Fruit fly (Drosophila melanogaster) whole organism, adult: ENCODE results near the gene Sec23.

Experiments
- CG11617 ChIP-seq: fragments of 200-800 bp; sonication (Bioruptor generic); optimal IDR thresholded peaks from 2 replicates; lab custom pipeline; 2017; ENCODE audit warnings: mild to moderate bottlenecking, missing biosample characterization, missing genetic modification reagents, missing genetic modification characterization
- CG12768 ChIP-seq: fragments of 200-800 bp; sonication (Bioruptor generic); optimal IDR thresholded peaks from 2 replicates; lab custom pipeline; 2017; ENCODE audit warnings: missing biosample characterization, missing genetic modification characterization, mild to moderate bottlenecking, moderate library complexity, missing genetic modification reagents
- CG14711 ChIP-seq: fragments of 200-800 bp; sonication (Bioruptor generic); optimal IDR thresholded peaks from 2 replicates; lab custom pipeline; 2018; ENCODE audit warnings: missing biosample characterization, mild to moderate bottlenecking, missing genetic modification characterization, moderate library complexity
- CG1620 ChIP-seq: fragments of 200-800 bp; sonication (Bioruptor generic); optimal IDR thresholded peaks from 2 replicates; lab custom pipeline; 2016; ENCODE audit warnings: missing biosample characterization, missing genetic modification characterization
- CG33017 ChIP-seq: fragments of 200-800 bp; sonication (Bioruptor generic); optimal IDR thresholded peaks from 2 replicates; lab custom pipeline; 2018; ENCODE audit warnings: missing biosample characterization, mild to moderate bottlenecking, missing genetic modification characterization, moderate library complexity
- CG5204 ChIP-seq: fragments of 200-800 bp; sonication (Bioruptor generic); optimal IDR thresholded peaks from 2 replicates; lab custom pipeline; 2016; ENCODE audit warnings: missing biosample characterization, missing genetic modification characterization
- CG7045 ChIP-seq: fragments of 200-800 bp; sonication (Bioruptor generic); optimal IDR thresholded peaks from 2 replicates; lab custom pipeline; 2017; ENCODE audit warnings: missing biosample characterization, mild to moderate bottlenecking, missing genetic modification characterization
- CG7101 ChIP-seq: fragments of 200-800 bp; sonication (Bioruptor generic); optimal IDR thresholded peaks from 2 replicates; lab custom pipeline; 2018; ENCODE audit warnings: missing biosample characterization, mild to moderate bottlenecking, missing genetic modification characterization, moderate library complexity
- Clk ChIP-seq: fragments of 200-800 bp; sonication (Bioruptor generic); optimal IDR thresholded peaks from 2 replicates; lab custom pipeline; 2017; ENCODE audit warnings: missing biosample characterization, missing genetic modification characterization
- Crg-1 ChIP-seq: fragments of 200-800 bp; sonication (Bioruptor generic); optimal IDR thresholded peaks from 2 replicates; lab custom pipeline; 2016; ENCODE audit warnings: missing biosample characterization, missing genetic modification characterization
- Hr96 ChIP-seq: fragments of 200-800 bp; sonication (Bioruptor generic); optimal IDR thresholded peaks from 2 replicates; lab custom pipeline; 2016; ENCODE audit warnings: missing biosample characterization, missing genetic modification characterization
- Mnt ChIP-seq: fragments of 200-800 bp; sonication (Bioruptor generic); optimal IDR thresholded peaks from 2 replicates; lab custom pipeline; 2016; ENCODE audit warnings: missing biosample characterization, mild to moderate bottlenecking, missing genetic modification characterization
- bab1 ChIP-seq: fragments of 200-800 bp; sonication (Bioruptor generic); optimal IDR thresholded peaks from 3 replicates; lab custom pipeline; 2019; ENCODE audit warnings: missing biosample characterization, mild to moderate bottlenecking, missing genetic modification characterization, moderate library complexity
- cic ChIP-seq: fragments of 200-800 bp; sonication (Bioruptor generic); optimal IDR thresholded peaks from 2 replicates; lab custom pipeline; 2017; ENCODE audit warnings: missing biosample characterization, mild to moderate bottlenecking, missing genetic modification characterization, moderate library complexity
- cnc ChIP-seq, 2 experiments: fragments of >200 bp; optimal IDR thresholded peaks; 2 replicates each; lab custom pipeline; 2017
- kay ChIP-seq: fragments of 200-800 bp; sonication (Bioruptor generic); peaks from one replicate; lab custom pipeline; 2016; ENCODE audit warnings: missing biosample characterization, missing genetic modification characterization, borderline replicate concordance
- ovo ChIP-seq: fragments of 200-800 bp; sonication (Bioruptor generic); optimal IDR thresholded peaks from 2 replicates; lab custom pipeline; 2016; ENCODE audit warnings: missing biosample characterization, missing genetic modification characterization
- pad ChIP-seq: fragments of 200-800 bp; sonication (Bioruptor generic); optimal IDR thresholded peaks from 3 replicates; lab custom pipeline; 2017; ENCODE audit warnings: missing biosample characterization, missing genetic modification characterization, mild to moderate bottlenecking, moderate library complexity, missing genetic modification reagents
- tj ChIP-seq: fragments of 200-800 bp; sonication (Bioruptor generic); optimal IDR thresholded peaks from 3 replicates; lab custom pipeline; 2017; ENCODE audit warnings: missing biosample characterization, mild to moderate bottlenecking, missing genetic modification characterization, moderate library complexity
- toe ChIP-seq: fragments of 200-800 bp; sonication (Bioruptor generic); optimal IDR thresholded peaks from 2 replicates; lab custom pipeline; 2016; ENCODE audit warnings: missing biosample characterization, missing genetic modification characterization

The Sec23 gene

DNA sequence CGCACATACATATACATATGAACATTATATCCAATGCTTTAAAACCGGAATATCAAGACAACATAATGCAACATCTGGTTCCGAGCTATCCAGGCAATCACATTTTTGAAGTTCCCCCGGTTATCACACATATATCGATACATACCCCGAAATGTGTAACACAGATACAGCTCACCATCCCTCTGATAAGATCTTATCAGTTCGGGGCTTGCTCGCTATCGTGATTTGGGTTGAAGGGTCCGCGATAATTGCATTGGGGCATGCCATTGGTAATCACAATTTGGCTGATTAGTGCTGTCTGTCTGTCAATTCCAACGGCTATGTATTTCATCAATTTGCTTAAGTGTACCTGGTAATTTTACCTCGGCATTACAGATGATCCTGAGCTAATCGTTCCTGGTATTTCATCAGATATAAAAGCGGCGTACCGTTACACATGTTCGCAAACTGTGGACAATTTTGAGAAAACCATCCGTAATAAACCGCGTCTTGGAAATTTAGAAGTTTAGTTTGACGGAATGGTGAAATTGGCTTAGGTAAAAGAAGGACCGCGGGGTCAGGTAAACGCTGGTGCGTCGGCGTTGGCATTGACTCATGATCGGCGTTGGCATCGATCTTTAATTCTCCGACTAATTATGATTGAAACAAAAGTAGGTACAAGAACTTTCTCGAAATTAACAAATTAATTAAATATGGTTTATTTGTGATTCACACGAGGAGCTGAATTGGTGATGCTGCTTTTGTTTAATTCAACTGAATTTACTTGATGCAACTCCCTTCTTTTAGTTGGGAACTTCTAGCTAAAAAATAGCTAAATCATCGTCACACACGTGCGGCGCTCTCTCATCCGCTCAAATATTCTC is 23.2 kb downstream of the Sec23 start:
- no peak for TF ChIP-seq Crg-1 (GFP tag; lab: Kevin White, UChicago)
- no peak for TF ChIP-seq CG7045 (GFP tag; lab: Kevin White, UChicago)
- TF ChIP-seq CG11617 (GFP tag; lab: Kevin White, UChicago) = no peak
- TF ChIP-seq pad = no peak
- no peak for TF ChIP-seq Hr96 (GFP tag; lab: Kevin White, UChicago)
- no peak for TF ChIP-seq kay
- no peak for TF ChIP-seq CG5204 (GFP tag; lab: Kevin White, UChicago)
- no peak for TF ChIP-seq CG12768 (GFP tag; lab: Kevin White, UChicago)
- no peak for TF ChIP-seq CG7101
- no peak for TF ChIP-seq CG33017 (tag; lab: Kevin White, UChicago)
- TF ChIP-seq ovo (GFP tag; lab: Kevin White, UChicago) = no peak
- TF ChIP-seq toe = no peak
- no peak for TF ChIP-seq CG14711 (tag; lab: Kevin White, UChicago)
- TF ChIP-seq Clk (GFP tag; lab: Kevin White, UChicago) = no peak
- TF ChIP-seq cic (GFP tag; lab: Kevin White, UChicago) = no peak
- no peak for TF ChIP-seq CG1620
- no peak for TF ChIP-seq bab1 (GFP tag; lab: Kevin White, UChicago)

DNA sequence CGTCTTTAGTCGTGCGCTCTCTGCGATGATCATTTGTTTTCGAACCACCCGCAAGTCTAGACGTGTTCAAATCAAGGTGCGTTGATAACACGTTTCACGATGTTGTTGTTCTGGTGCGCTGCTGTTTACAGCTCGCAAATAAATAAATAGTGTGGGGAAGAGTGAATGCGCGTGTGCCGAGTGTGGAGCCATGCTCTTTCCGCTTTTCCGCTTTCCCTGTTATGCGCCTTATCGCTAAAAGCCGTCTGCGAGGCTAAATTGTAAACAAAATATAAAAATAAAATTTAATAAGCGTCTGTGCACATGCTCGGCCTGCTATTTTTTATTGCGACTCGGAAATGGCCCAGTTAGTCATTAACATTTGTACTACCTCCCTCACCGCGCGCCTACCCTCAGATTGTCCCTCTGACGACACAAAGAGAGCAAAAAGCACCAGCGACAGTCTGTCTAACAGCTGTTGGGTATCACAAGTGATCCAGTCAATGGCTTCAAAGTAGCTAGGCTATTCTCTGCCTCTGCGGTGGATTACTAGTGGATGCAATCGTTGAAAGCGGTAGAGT is 23.9 kb downstream of the Sec23 start:
- TF ChIP-seq CG1620 (no peak), bab1 (GFP tag; lab: Kevin White, UChicago) (peak; percentile 67), Clk (GFP tag; lab: Kevin White, UChicago) (peak; percentile 24), Mnt (GFP tag; lab: Kevin White, UChicago) (peak; percentile 98), cic (GFP tag; lab: Kevin White, UChicago) (peak; percentile 96), CG33017 (tag; lab: Kevin White, UChicago) (peak; percentile 56), CG12768 (GFP tag; lab: Kevin White, UChicago) (peak; percentile 49), pad (peak; percentile 50), Crg-1 (GFP tag; lab: Kevin White, UChicago) (peak; percentile 69), CG5204 (GFP tag; lab: Kevin White, UChicago) (no peak), CG7045 (GFP tag; lab: Kevin White, UChicago) (peak; percentile 66), ovo (GFP tag; lab: Kevin White, UChicago) (peak; percentile 72), tj (GFP tag; lab: Kevin White, UChicago) (peak; percentile 47), toe (no peak), CG11617 (GFP tag; lab: Kevin White, UChicago) (peak; percentile 69), CG14711 (tag; lab: Kevin White, UChicago) (peak; percentile 49), cnc (optimal IDR thresholded peaks at IDR 0.05; lab: Kevin White, UChicago) (no peak), CG7101 (peak; percentile 67), kay (peak; percentile 99), Hr96 (GFP tag; lab: Kevin White, UChicago) (peak; percentile 33)

DNA sequence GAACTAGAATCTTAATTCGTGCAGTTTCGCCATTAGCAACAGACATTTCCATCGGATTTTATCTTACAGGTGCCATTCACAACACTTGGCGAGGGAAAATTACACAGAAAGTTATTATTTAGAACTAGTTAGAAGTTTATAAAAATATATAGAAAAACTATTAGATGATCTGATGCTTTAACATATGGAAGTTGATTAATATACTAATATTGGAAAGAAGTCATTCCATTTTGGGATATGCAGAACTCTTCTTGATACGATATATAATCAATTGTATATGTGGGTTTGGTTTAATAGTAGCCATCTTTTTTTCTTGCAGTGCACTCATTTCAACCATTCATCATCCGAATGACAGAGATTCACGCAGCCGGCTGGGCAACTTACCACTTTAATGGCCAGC is 33.4 kb downstream of the Sec23 start:
- TF ChIP-seq cic (GFP tag; lab: Kevin White, UChicago) = no peak
- no peak for TF ChIP-seq CG5204 (GFP tag; lab: Kevin White, UChicago)
- no peak for TF ChIP-seq Crg-1 (GFP tag; lab: Kevin White, UChicago)
- TF ChIP-seq CG12768 (GFP tag; lab: Kevin White, UChicago) = no peak
- no peak for TF ChIP-seq CG1620
- no peak for TF ChIP-seq tj (GFP tag; lab: Kevin White, UChicago)
- TF ChIP-seq CG14711 (tag; lab: Kevin White, UChicago) = no peak
- no peak for TF ChIP-seq Clk (GFP tag; lab: Kevin White, UChicago)
- no peak for TF ChIP-seq CG7045 (GFP tag; lab: Kevin White, UChicago)
- TF ChIP-seq bab1 (GFP tag; lab: Kevin White, UChicago) = no peak
- TF ChIP-seq Hr96 (GFP tag; lab: Kevin White, UChicago) = no peak
- TF ChIP-seq pad = no peak
- TF ChIP-seq CG7101 = no peak

dm6 chr3R:5682921-5683748 is 34.3 kb downstream of the Sec23 start:
- TF ChIP-seq bab1 (GFP tag; lab: Kevin White, UChicago) (peak; percentile 23), CG1620 (no peak)

DNA sequence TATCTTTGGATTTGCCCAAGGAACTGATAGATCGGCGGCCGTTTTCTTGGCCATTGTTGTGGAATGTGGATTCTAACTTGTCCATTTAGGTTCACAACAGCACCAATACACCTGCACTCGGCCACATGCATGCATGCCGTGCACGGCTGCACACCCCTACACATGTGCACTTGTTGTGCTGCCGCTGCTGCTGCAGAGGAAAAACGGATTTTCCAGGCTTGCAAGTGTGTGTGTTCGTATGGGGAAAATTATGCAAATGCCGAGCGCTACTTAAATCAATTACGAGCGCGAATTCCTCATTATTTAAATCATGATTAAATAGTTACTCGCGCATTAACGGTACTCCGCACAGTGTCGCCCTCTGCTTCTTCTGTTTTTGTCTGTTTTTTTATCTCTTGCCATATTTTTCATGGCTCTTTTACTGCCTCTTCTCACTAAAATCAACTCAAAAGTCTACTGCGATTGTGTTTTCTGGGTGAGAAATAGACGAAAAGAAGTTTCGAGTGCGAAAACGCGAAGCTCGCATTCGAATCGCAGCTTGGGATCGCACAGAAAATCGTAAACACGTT is 35.8 kb downstream of the Sec23 start:
- TF ChIP-seq cic (GFP tag; lab: Kevin White, UChicago) = no peak
- TF ChIP-seq pad = peak; percentile 31
- no peak for TF ChIP-seq Crg-1 (GFP tag; lab: Kevin White, UChicago)
- no peak for TF ChIP-seq CG7045 (GFP tag; lab: Kevin White, UChicago)
